Worm (Caenorhabditis elegans): Measurements from ENCODE around the gene F13A2.10.

F13A2.10 gene

DNA sequence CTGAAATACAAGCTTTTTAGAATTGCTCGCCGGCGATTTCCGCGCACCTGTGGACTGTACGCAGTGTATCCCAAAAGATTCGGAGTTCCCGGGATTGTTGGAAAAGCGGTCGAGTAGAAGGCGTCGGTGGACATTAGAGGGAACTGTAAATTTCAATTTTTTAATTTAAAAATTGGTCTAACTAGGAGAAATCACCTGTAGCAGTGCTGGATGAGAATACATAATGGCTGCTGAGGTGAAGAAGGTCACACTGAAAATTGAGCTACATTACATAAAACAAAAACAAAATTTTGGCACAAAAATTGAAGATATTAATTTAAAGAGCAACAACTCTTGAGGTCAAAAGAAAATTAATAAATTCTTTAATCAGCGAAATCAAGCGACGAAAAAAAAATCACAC lies 11.4 kb downstream of the F13A2.10 start, which contains the start of gene neg-1:
neg-1 (minus strand) TSS at position 250 of the 400 bp plus-strand sequence.
- TF ChIP-seq ceh-30 (tag; optimal IDR thresholded peaks at IDR 0.05) (no peak), ceh-31 (tag; optimal IDR thresholded peaks at IDR 0.05) (no peak), ahr-1 (tag; optimal IDR thresholded peaks at IDR 0.05) (no peak), zip-5 (tag; optimal IDR thresholded peaks at IDR 0.05) (no peak), gmeb-2 (tag; optimal IDR thresholded peaks at IDR 0.05) (no peak), ceh-18 (tag; optimal IDR thresholded peaks at IDR 0.05) (no peak), hlh-8 (tag; optimal IDR thresholded peaks at IDR 0.05) (no peak), ceh-45 (GFP tag; IDR thresholded peaks at IDR 0.05) (no peak), npax-4 (tag; optimal IDR thresholded peaks at IDR 0.05) (no peak), unc-55 (GFP tag; optimal IDR thresholded peaks at IDR 0.05) (no peak), ceh-48 (tag; optimal IDR thresholded peaks at IDR 0.05) (no peak), ceh-24 (tag; optimal IDR thresholded peaks at IDR 0.05) (no peak), pag-3 (tag; optimal IDR thresholded peaks at IDR 0.05; ENCODE audit: borderline replicate concordance) (no peak), ets-4 (tag; optimal IDR thresholded peaks at IDR 0.05) (no peak), ceh-14 (tag; optimal IDR thresholded peaks at IDR 0.05) (no peak), K09A11.1 (tag; optimal IDR thresholded peaks at IDR 0.05; ENCODE audit: insufficient read depth) (no peak), rnt-1 (tag; optimal IDR thresholded peaks at IDR 0.05) (no peak), pat-9 (tag; optimal IDR thresholded peaks at IDR 0.05) (no peak), pha-4 (tag; optimal IDR thresholded peaks at IDR 0.05) (no peak)

DNA sequence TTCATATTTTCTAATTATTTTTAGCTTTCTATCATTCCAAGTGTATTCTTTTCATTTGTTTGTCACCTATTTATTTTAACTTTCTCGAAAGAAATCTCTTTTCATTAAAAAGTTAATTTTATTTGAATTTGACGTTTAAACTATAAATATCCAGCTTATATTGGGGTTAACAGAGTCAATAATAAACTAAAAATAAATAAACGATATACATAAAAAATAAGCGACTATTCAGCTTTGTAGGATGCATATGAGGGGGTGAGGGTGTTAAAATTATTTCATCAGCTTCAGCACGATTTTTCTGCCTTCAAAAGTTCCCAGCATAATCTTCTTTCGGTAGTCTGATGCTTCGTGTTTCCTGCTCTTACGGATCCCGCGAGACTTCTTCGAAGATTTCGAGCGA lies 12.4 kb downstream of the F13A2.10 start:
- no peak for TF ChIP-seq sox-2 (GFP tag; IDR thresholded peaks at IDR 0.05)
- TF ChIP-seq nhr-11 (tag; optimal IDR thresholded peaks at IDR 0.05), result no peak
- TF ChIP-seq ceh-24 (tag; optimal IDR thresholded peaks at IDR 0.05), result no peak
- TF ChIP-seq pax-1 (tag; optimal IDR thresholded peaks at IDR 0.05), result no peak
- TF ChIP-seq ztf-16 (tag; optimal IDR thresholded peaks at IDR 0.05), result no peak
- TF ChIP-seq ceh-45 (GFP tag; IDR thresholded peaks at IDR 0.05), result no peak
- TF ChIP-seq tbx-7 (tag; optimal IDR thresholded peaks at IDR 0.05), result no peak
- TF ChIP-seq fax-1 (tag; optimal IDR thresholded peaks at IDR 0.05), result no peak
- TF ChIP-seq unc-42 (tag; optimal IDR thresholded peaks at IDR 0.05), result no peak
- no peak for TF ChIP-seq ceh-48 (tag; optimal IDR thresholded peaks at IDR 0.05)
- no peak for TF ChIP-seq nhr-232 (tag; optimal IDR thresholded peaks at IDR 0.05)
- TF ChIP-seq tbx-2 (tag; optimal IDR thresholded peaks at IDR 0.05), result no peak
- TF ChIP-seq pag-3 (tag; optimal IDR thresholded peaks at IDR 0.05; ENCODE audit: borderline replicate concordance), result no peak
- no peak for TF ChIP-seq nfya-1 (tag; optimal IDR thresholded peaks at IDR 0.05)
- no peak for TF ChIP-seq T23F11.4 (GFP tag; optimal IDR thresholded peaks at IDR 0.05)
- no peak for TF ChIP-seq unc-3 (GFP tag; conservative IDR thresholded peaks at IDR 0.05)
- TF ChIP-seq unc-3 (tag; optimal IDR thresholded peaks at IDR 0.05), result no peak
- TF ChIP-seq Y22D7AL.16 (tag; optimal IDR thresholded peaks at IDR 0.05), result no peak

DNA sequence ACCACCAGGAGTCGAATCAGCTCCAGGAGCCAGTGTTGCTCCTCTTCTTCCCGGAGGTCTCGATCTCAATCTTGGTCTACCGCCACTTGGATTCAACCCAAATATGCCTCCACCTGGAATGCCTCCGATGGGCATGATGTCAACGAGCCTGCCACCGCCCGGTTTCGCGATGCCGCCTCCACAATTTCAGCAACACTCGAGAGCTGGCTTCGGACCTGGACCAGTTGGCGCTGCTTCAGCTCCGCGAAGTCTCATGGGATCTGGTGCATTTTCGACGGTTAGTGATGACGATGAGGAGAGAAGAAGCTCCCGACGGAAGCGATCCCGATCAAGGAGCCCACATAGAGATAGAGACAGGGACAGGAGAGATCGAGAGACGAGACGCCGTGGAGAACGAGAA lies 13.1 kb downstream of the F13A2.10 start:
- TF ChIP-seq pat-9 (tag; optimal IDR thresholded peaks at IDR 0.05), result no peak
- TF ChIP-seq unc-55 (GFP tag; optimal IDR thresholded peaks at IDR 0.05), result no peak
- TF ChIP-seq C08G9.2 (tag; optimal IDR thresholded peaks at IDR 0.05), result peak; percentile 49
- peak; percentile 6 for TF ChIP-seq fkh-6 (tag; optimal IDR thresholded peaks at IDR 0.05)
- no peak for TF ChIP-seq ama-1 (optimal IDR thresholded peaks at IDR 0.05)

DNA sequence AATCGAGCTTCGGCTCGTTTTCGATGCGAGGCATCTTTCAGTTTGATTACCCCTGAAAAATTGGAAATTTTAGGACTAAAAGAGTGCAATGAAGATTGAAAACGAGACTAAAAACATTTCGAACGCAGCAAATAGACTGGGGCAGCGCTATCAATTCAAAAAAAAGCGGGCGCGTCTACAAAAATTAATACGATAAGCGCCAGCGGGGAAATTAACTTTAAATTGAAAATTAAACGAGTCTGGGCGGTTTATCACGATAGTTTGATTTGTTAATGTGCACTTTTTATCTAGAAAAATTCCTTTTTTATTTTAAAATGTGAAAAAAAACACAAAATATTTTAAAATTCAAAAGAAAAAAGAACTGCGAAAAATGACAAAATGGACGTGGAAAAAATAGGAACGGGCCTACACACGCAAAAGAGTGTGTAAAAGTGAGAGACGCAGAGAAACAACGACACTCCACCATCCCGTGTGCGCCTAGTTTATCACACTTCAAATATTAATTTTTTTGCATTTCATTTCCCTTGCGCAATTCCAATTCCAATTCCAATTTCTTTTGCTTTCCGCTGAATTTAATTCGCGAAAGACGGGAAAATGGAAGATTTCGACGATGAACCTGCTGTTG lies 14.7 kb downstream of the F13A2.10 start, which contains the start of the genes gmpr-1 and fipp-1:
gmpr-1 (minus strand) TSS at position 75 of the 625 bp plus-strand sequence.
fipp-1 (plus strand) TSS at position 499 of the 625 bp plus-strand sequence.
- TF ChIP-seq nfya-1 (tag; optimal IDR thresholded peaks at IDR 0.05), result peak; percentile 29
- TF ChIP-seq ceh-9 (tag; optimal IDR thresholded peaks at IDR 0.05), result no peak
- TF ChIP-seq ceh-31 (tag; optimal IDR thresholded peaks at IDR 0.05), result peak; percentile 12
- TF ChIP-seq ceh-14 (tag; optimal IDR thresholded peaks at IDR 0.05), result peak; percentile 22
- TF ChIP-seq unc-42 (tag; optimal IDR thresholded peaks at IDR 0.05), result peak; percentile 43
- TF ChIP-seq ceh-48 (tag; optimal IDR thresholded peaks at IDR 0.05), result no peak
- TF ChIP-seq sox-4 (tag; optimal IDR thresholded peaks at IDR 0.05), result no peak
- TF ChIP-seq pha-2 (tag; optimal IDR thresholded peaks at IDR 0.05), result no peak
- no peak for TF ChIP-seq lim-6 (tag; optimal IDR thresholded peaks at IDR 0.05)
- peak; percentile 32 for TF ChIP-seq elt-2 (tag; optimal IDR thresholded peaks at IDR 0.05)
- no peak for TF ChIP-seq K09A11.1 (tag; optimal IDR thresholded peaks at IDR 0.05; ENCODE audit: insufficient read depth)
- no peak for TF ChIP-seq ets-4 (tag; optimal IDR thresholded peaks at IDR 0.05)
